Worm (Caenorhabditis elegans) whole organism, L3 larva: ENCODE measurements around the gene pssy-2.

ENCODE experiments used
- ZK546.5 ChIP-seq: sonication (generic microtip); optimal IDR thresholded peaks from 2 replicates; lab custom pipeline; 2017; ENCODE audit warnings: missing biosample characterization, missing genetic modification characterization
- aly-2 ChIP-seq: fragments of 150-350 bp; optimal IDR thresholded peaks from 2 replicates; lab custom pipeline; 2014; ENCODE audit warnings: missing biosample characterization, missing genetic modification characterization
- ama-1 ChIP-seq: fragments of 150-350 bp; optimal IDR thresholded peaks from 2 replicates; lab custom pipeline; 2018
- ceh-28 ChIP-seq: fragments of 150-350 bp; optimal IDR thresholded peaks from 2 replicates; lab custom pipeline; 2014; ENCODE audit warnings: missing biosample characterization, missing genetic modification reagents, missing genetic modification characterization
- ceh-82 ChIP-seq: fragments of 150-350 bp; optimal IDR thresholded peaks from 2 replicates; lab custom pipeline; 2014; ENCODE audit warnings: missing biosample characterization, missing genetic modification characterization
- ceh-9 ChIP-seq: sonication (generic microtip); optimal IDR thresholded peaks from 2 replicates; lab custom pipeline; 2018; ENCODE audit warnings: missing biosample characterization, missing genetic modification characterization
- daf-12 ChIP-seq: fragments of 150-350 bp; optimal IDR thresholded peaks from 2 replicates; lab custom pipeline; 2014; ENCODE audit warnings: missing biosample characterization, missing genetic modification reagents, missing genetic modification characterization
- egl-27 ChIP-seq: sonication (generic microtip); optimal IDR thresholded peaks from 4 replicates; lab custom pipeline; 2017; ENCODE audit warnings: missing biosample characterization, missing genetic modification reagents, missing genetic modification characterization
- egl-5 ChIP-seq: fragments of 150-350 bp; optimal IDR thresholded peaks from 2 replicates; lab custom pipeline; 2017; ENCODE audit warnings: missing biosample characterization, missing genetic modification reagents, missing genetic modification characterization, inconsistent platforms
- elt-1 ChIP-seq: fragments of 150-350 bp; optimal IDR thresholded peaks from 2 replicates; lab custom pipeline; 2014; ENCODE audit warnings: missing biosample characterization, missing genetic modification characterization
- elt-2 ChIP-seq: sonication (generic microtip); optimal IDR thresholded peaks from 2 replicates; lab custom pipeline; 2016; ENCODE audit warnings: missing genetic modification reagents, mild to moderate bottlenecking, missing genetic modification characterization, missing compliant biosample characterization
- elt-3 ChIP-seq, 3 experiments: fragments of 150-350 bp in 1 of 3; sonication (generic microtip) in 2 of 3; optimal IDR thresholded peaks; 2 replicates in 2 of 3; 4 replicates in 1 of 3; lab custom pipeline; 2014 to 2017; ENCODE audit warnings: missing biosample characterization in 3 of 3, missing genetic modification characterization in 3 of 3
- eor-1 ChIP-seq, 2 experiments: fragments of 150-350 bp; optimal IDR thresholded peaks; 2 replicates each; lab custom pipeline; 2014 to 2018; ENCODE audit warnings: missing biosample characterization in 2 of 2, missing genetic modification characterization in 2 of 2
- hmg-11 ChIP-seq: sonication (generic microtip); optimal IDR thresholded peaks from 2 replicates; lab custom pipeline; 2016; ENCODE audit warnings: missing genetic modification characterization, missing compliant biosample characterization
- jun-1 ChIP-seq: fragments of 150-350 bp; optimal IDR thresholded peaks from 2 replicates; lab custom pipeline; 2014; ENCODE audit warnings: missing biosample characterization, missing genetic modification reagents, missing genetic modification characterization
- lin-15B ChIP-seq: fragments of 150-350 bp; optimal IDR thresholded peaks from 2 replicates; lab custom pipeline; 2014; ENCODE audit warnings: missing biosample characterization, missing genetic modification characterization
- lin-39 ChIP-seq: fragments of 150-350 bp; optimal IDR thresholded peaks from 2 replicates; lab custom pipeline; 2018; ENCODE audit warnings: missing biosample characterization, missing genetic modification reagents, missing genetic modification characterization
- lsy-12 ChIP-seq: sonication (generic microtip); optimal IDR thresholded peaks from 2 replicates; lab custom pipeline; 2016; ENCODE audit warnings: mild to moderate bottlenecking, missing genetic modification characterization, missing compliant biosample characterization
- mdl-1 ChIP-seq: fragments of 150-350 bp; optimal IDR thresholded peaks from 2 replicates; lab custom pipeline; 2014; ENCODE audit warnings: missing biosample characterization, missing genetic modification characterization
- nfya-1 ChIP-seq: sonication (generic microtip); optimal IDR thresholded peaks from 2 replicates; lab custom pipeline; 2017; ENCODE audit warnings: missing genetic modification characterization, mild to moderate bottlenecking, missing compliant biosample characterization, antibody characterized with exemption, moderate library complexity; ENCODE audit not compliant: insufficient read depth
- nhr-11 ChIP-seq: fragments of 150-350 bp; optimal IDR thresholded peaks from 2 replicates; lab custom pipeline; 2014; ENCODE audit warnings: missing biosample characterization, missing genetic modification characterization
- nhr-12 ChIP-seq: fragments of 150-350 bp; optimal IDR thresholded peaks from 2 replicates; lab custom pipeline; 2014; ENCODE audit warnings: missing biosample characterization, missing genetic modification characterization
- nhr-23 ChIP-seq: fragments of 150-350 bp; optimal IDR thresholded peaks from 2 replicates; lab custom pipeline; 2014; ENCODE audit warnings: missing biosample characterization, missing genetic modification reagents, missing genetic modification characterization
- nhr-237 ChIP-seq: fragments of 150-350 bp; optimal IDR thresholded peaks from 2 replicates; lab custom pipeline; 2014; ENCODE audit warnings: missing biosample characterization, missing genetic modification characterization
- nhr-25 ChIP-seq: sonication (generic microtip); optimal IDR thresholded peaks from 2 replicates; lab custom pipeline; 2017; ENCODE audit warnings: missing biosample characterization, missing genetic modification characterization
- nhr-43 ChIP-seq: sonication (generic microtip); optimal IDR thresholded peaks from 2 replicates; lab custom pipeline; 2016; ENCODE audit warnings: mild to moderate bottlenecking, missing genetic modification characterization, missing compliant biosample characterization; ENCODE audit not compliant: poor library complexity, severe bottlenecking
- nhr-67 ChIP-seq: fragments of 150-350 bp; optimal IDR thresholded peaks from 2 replicates; lab custom pipeline; 2014; ENCODE audit warnings: missing biosample characterization, missing genetic modification characterization
- nhr-77 ChIP-seq: fragments of 150-350 bp; optimal IDR thresholded peaks from 2 replicates; lab custom pipeline; 2014; ENCODE audit warnings: missing biosample characterization, missing genetic modification characterization
- pha-4 ChIP-seq: fragments of 150-350 bp; optimal IDR thresholded peaks from 2 replicates; lab custom pipeline; 2014; ENCODE audit warnings: missing biosample characterization, missing genetic modification reagents, missing genetic modification characterization
- pqm-1 ChIP-seq: fragments of 150-350 bp; optimal IDR thresholded peaks from 2 replicates; lab custom pipeline; 2017; ENCODE audit warnings: missing biosample characterization, missing genetic modification characterization, inconsistent platforms
- skn-1 ChIP-seq: fragments of 150-350 bp; optimal IDR thresholded peaks from 2 replicates; lab custom pipeline; 2014; ENCODE audit warnings: missing biosample characterization, missing genetic modification characterization
- snpc-4 ChIP-seq: fragments of 150-350 bp; optimal IDR thresholded peaks from 2 replicates; lab custom pipeline; 2014; ENCODE audit warnings: missing biosample characterization, missing genetic modification characterization
- tbx-2 ChIP-seq: sonication (generic microtip); optimal IDR thresholded peaks from 2 replicates; lab custom pipeline; 2016; ENCODE audit warnings: mild to moderate bottlenecking, missing genetic modification characterization, missing compliant biosample characterization
- unc-39 ChIP-seq: sonication (generic microtip); optimal IDR thresholded peaks from 4 replicates; lab custom pipeline; 2017; ENCODE audit warnings: missing biosample characterization, missing genetic modification characterization
- unc-62 ChIP-seq: fragments of 150-350 bp; sonication (generic microtip); optimal IDR thresholded peaks from 4 replicates; lab custom pipeline; 2014; ENCODE audit warnings: missing biosample characterization, missing genetic modification reagents, missing genetic modification characterization
- zag-1 ChIP-seq: fragments of 150-350 bp; optimal IDR thresholded peaks from 2 replicates; lab custom pipeline; 2014; ENCODE audit warnings: missing biosample characterization, missing genetic modification characterization
- ztf-11 ChIP-seq: fragments of 150-350 bp; optimal IDR thresholded peaks from 2 replicates; lab custom pipeline; 2014; ENCODE audit warnings: missing biosample characterization, missing genetic modification characterization
- ztf-4 ChIP-seq: fragments of 150-350 bp; optimal IDR thresholded peaks from 2 replicates; lab custom pipeline; 2014; ENCODE audit warnings: missing biosample characterization, missing genetic modification characterization

Gene pssy-2

DNA sequence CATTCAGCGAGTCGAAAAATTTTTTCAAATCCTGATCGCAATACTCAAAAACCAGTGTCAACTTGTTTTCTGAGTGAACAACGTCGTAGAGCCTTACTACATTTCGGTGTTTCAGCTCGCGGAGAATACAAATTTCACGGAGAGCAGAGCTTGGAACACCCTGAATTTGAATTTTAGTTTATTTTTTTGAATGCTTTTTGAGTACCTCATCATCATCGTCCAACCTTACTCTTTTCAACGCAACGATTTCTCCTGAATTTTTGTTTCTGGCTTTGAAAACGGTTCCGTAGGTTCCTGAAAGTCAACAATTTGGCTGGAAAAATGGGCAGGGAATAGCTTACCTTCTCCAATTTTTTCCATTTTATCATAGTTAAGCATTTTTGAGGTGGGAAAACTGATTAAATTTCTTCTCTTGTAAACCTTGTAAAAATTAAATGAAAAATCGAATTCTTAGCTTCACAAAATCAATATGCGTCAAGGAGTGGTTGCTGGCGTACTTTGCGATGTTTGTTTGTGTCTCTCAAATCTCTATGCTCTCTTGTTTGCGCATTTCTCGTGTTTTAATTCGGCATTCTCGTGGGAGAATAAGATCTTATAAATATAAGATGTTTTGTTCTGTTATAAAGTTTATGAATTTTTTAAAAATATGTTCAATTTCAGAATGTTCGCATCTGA is 5.5 kb upstream of the pssy-2 start, which contains the start of gene cdk-5 (continued):
- peak in 1 of 2 experiments; percentile 58 for TF ChIP-seq eor-1 (tag; optimal IDR thresholded peaks at IDR 0.05; lab: Kevin White, UChicago)
- no peak for TF ChIP-seq unc-39
- TF ChIP-seq lin-39 (tag; lab: Kevin White, UChicago) = peak; percentile 56
- peak; percentile 82 for TF ChIP-seq snpc-4
- peak; percentile 74 for TF ChIP-seq ama-1 (lab: Kevin White, UChicago)
- TF ChIP-seq mdl-1 (tag; lab: Kevin White, UChicago) = no peak
- peak; percentile 48 for TF ChIP-seq ceh-82 (tag; lab: Kevin White, UChicago)
- no peak for TF ChIP-seq nhr-67 (tag; lab: Kevin White, UChicago)
- peak; percentile 91 for TF ChIP-seq nhr-25
- peak; percentile 95 for TF ChIP-seq nhr-23
- TF ChIP-seq, all 47 proteins: peak for 25

DNA sequence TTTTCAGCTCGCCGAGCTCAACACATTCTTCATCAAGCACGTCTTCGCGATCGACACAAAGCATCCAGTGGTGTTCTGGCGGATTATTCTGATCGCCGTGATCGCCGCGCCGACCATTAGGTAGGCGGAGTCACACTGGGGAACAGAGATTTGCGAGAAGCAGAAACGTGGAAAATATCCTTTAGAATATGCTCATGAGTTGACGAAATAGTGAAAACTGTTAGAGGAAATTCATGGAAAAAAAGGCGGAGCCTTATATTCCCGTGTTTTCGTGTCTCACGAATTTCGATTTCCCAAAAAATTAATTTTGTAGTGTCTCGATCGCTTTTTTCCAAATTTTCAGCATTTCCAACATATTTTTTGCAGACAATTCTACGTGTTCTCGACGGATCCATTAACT is 2.9 kb downstream of the pssy-2 start:
- no peak for TF ChIP-seq ceh-82 (tag; lab: Kevin White, UChicago)
- TF ChIP-seq elt-2 (tag; lab: Kevin White, UChicago) = no peak
- TF ChIP-seq nhr-25 = no peak
- TF ChIP-seq nhr-237 (tag; lab: Kevin White, UChicago) = no peak
- TF ChIP-seq nfya-1 = no peak
- no peak for TF ChIP-seq ceh-9
- TF ChIP-seq unc-62 (GFP tag; lab: Kevin White, UChicago) = no peak
- TF ChIP-seq ztf-4 (tag; lab: Kevin White, UChicago) = no peak
- TF ChIP-seq nhr-11 (tag; lab: Kevin White, UChicago) = no peak
- TF ChIP-seq skn-1 (tag; lab: Kevin White, UChicago) = no peak
- TF ChIP-seq lsy-12 = no peak
- no peak for TF ChIP-seq elt-3 (tag; optimal IDR thresholded peaks at IDR 0.05; lab: Kevin White, UChicago)

ce11 chrIII:13476682-13477081 is 5.1 kb downstream of the pssy-2 start, which contains the start of gene T27E9.6:
T27E9.6 (minus strand) TSS chrIII:13476782.
- TF ChIP-seq hmg-11 (tag; lab: Kevin White, UChicago) (no peak), ZK546.5 (tag; lab: Kevin White, UChicago) (no peak), nhr-237 (tag; lab: Kevin White, UChicago) (no peak), unc-62 (GFP tag; lab: Kevin White, UChicago) (no peak), aly-2 (tag; lab: Kevin White, UChicago) (no peak)

ce11 chrIII:13484024-13484423 is 12.4 kb downstream of the pssy-2 start, which contains the start of gene acc-4:
acc-4 (minus strand) TSS chrIII:13484124.
- TF ChIP-seq jun-1 = no peak
- TF ChIP-seq elt-1 (tag; lab: Kevin White, UChicago) = no peak
- TF ChIP-seq pha-4 (tag; lab: Kevin White, UChicago) = no peak
- TF ChIP-seq unc-39 = no peak
- no peak for TF ChIP-seq nhr-12
- no peak for TF ChIP-seq ztf-4 (tag; lab: Kevin White, UChicago)
- no peak for TF ChIP-seq daf-12 (tag; lab: Kevin White, UChicago)
- TF ChIP-seq nhr-43 = no peak
- no peak for TF ChIP-seq aly-2 (tag; lab: Kevin White, UChicago)
- no peak for TF ChIP-seq zag-1 (tag; lab: Kevin White, UChicago)
- no peak for TF ChIP-seq elt-2 (tag; lab: Kevin White, UChicago)
- TF ChIP-seq egl-5 (tag; lab: Kevin White, UChicago) = no peak
- no peak for TF ChIP-seq lsy-12

DNA sequence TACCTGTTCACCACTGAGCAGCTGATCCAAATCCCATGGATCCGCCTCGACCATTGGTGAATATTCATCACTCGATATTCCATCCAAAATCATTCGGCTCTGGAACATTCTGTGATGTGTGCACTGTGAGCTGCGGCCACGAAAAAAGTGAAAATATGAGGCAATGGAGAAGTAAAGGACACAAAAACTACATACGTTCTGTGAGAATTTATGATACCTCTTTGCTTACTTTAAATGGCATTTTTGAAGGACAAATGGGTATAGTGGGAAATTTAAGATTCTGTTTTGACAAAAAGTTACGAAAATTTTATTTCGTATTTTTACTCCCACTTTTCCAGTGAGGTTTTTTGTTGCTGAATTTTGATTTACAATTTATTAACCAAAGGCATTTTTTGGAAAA is 20.8 kb downstream of the pssy-2 start, which contains the start of gene twk-40:
Gene twk-40 (minus strand): TSS at position 101 of the 400 bp plus-strand sequence.
- TF ChIP-seq nfya-1 = no peak
- TF ChIP-seq pqm-1 (tag; lab: Kevin White, UChicago) = no peak
- no peak for TF ChIP-seq unc-62 (GFP tag; lab: Kevin White, UChicago)
- TF ChIP-seq ceh-28 = no peak
- no peak for TF ChIP-seq ztf-11 (tag; lab: Kevin White, UChicago)
- no peak for TF ChIP-seq tbx-2 (tag; lab: Kevin White, UChicago)
- TF ChIP-seq nhr-43 = no peak
- no peak for TF ChIP-seq mdl-1 (tag; lab: Kevin White, UChicago)
- no peak for TF ChIP-seq egl-27 (tag; lab: Kevin White, UChicago)
- no peak for TF ChIP-seq lin-15B (tag; lab: Kevin White, UChicago)
- no peak for TF ChIP-seq nhr-77 (tag; lab: Kevin White, UChicago)
- no peak for TF ChIP-seq ZK546.5 (tag; lab: Kevin White, UChicago)
- TF ChIP-seq nhr-67 (tag; lab: Kevin White, UChicago) = no peak
- TF ChIP-seq elt-3 (tag; optimal IDR thresholded peaks at IDR 0.05; lab: Kevin White, UChicago) = no peak
